Worm (Caenorhabditis elegans): ENCODE results near the gene F28C10.1.

- TF ChIP-seq T26A5.8 (tag; optimal IDR thresholded peaks at IDR 0.05) (no peak), nhr-179 (tag; optimal IDR thresholded peaks at IDR 0.05) (no peak), athp-1 (tag; optimal IDR thresholded peaks at IDR 0.05) (no peak), B0035.1 (tag; optimal IDR thresholded peaks at IDR 0.05) (no peak), ztf-22 (GFP tag; optimal IDR thresholded peaks at IDR 0.05) (no peak), F57C9.4 (tag; optimal IDR thresholded peaks at IDR 0.05) (no peak), Y67H2A.10 (GFP tag; conservative IDR thresholded peaks at IDR 0.05) (no peak)
These were observed 6.5 kb upstream of the F28C10.1 start for ce11 chrX:536365-536764.

Data from whole organism, young adult.